Worm (Caenorhabditis elegans) whole organism, L4/young adult: Measurements from ENCODE around the gene B0361.11.

Source experiments
- W03F9.2 ChIP-seq: fragments of 150-350 bp; optimal IDR thresholded peaks from 2 replicates; lab custom pipeline; 2014; ENCODE audit warnings: missing biosample characterization, missing genetic modification characterization
- dao-5 ChIP-seq: sonication (generic microtip); optimal IDR thresholded peaks from 2 replicates; lab custom pipeline; 2016; ENCODE audit warnings: missing genotype, missing genetic modification characterization, moderate library complexity, missing compliant biosample characterization
- him-1 ChIP-seq: sonication (generic microtip); optimal IDR thresholded peaks from 2 replicates; lab custom pipeline; 2016; ENCODE audit warnings: missing genotype, missing genetic modification reagents, missing genetic modification characterization, missing compliant biosample characterization

ce11 chrIII:7291216-7291615 is 13.8 kb downstream of the B0361.11 start:
- TF ChIP-seq him-1 (tag; lab: Kevin White, UChicago): no peak
- TF ChIP-seq W03F9.2 (tag; lab: Kevin White, UChicago): no peak
- no peak for TF ChIP-seq dao-5 (tag; lab: Kevin White, UChicago)
